Fruit fly (Drosophila melanogaster): ENCODE measurements around the gene Nepl11.

Gene Nepl11

DNA sequence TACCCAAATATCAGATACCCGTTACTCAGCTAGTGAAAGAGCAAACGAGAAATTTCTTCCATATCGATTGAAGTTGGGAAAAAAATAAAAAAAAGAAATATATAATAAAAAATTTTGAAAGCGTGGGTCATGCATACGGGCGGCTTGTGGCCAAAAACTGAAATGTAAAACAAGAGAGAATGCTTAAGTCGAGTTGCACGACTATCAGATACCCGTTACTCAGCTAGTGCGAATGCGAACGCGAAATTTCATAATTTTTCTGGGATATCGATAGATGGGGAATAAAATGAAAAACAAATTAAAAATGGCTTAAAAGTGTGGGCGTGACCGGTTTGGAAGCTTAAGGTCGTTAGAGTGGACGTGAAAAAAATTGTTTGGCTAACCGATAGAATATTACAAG, 26.3 kb downstream of the Nepl11 start:
- no peak for TF ChIP-seq Dif (GFP tag; optimal IDR thresholded peaks at IDR 0.05; ENCODE audit: partially characterized antibody)
- TF ChIP-seq sage (GFP tag; optimal IDR thresholded peaks at IDR 0.05), result no peak
- TF ChIP-seq Dfd (GFP tag; optimal IDR thresholded peaks at IDR 0.05), result peak; percentile 88

DNA sequence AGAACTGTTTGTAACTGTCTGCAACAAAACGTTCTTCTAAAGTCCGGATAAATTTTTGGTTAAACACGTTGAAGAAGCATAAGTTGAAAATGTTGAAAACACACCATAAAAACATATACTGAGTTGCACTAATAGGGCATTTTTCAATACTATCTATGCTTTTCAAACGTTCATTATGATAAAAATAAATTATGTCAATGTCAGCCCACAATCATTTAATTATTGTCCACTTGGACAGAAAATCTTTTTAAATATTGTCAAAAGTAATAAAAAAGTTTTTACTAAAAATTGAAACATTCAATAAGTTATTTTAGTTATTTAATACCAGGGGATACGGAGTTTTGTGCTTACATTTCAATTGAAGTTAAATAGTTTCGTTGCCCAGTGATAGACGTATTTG, 28.2 kb downstream of the Nepl11 start, which contains the start of gene CG1092:
Gene CG1092, plus strand, starts transcription at position 301 of the 400 bp plus-strand sequence.
- TF ChIP-seq Abd-B (GFP tag; optimal IDR thresholded peaks at IDR 0.05) (no peak), Dif (GFP tag; optimal IDR thresholded peaks at IDR 0.05; ENCODE audit: partially characterized antibody) (no peak), pan (optimal IDR thresholded peaks at IDR 0.05) (no peak), lola (GFP tag; optimal IDR thresholded peaks at IDR 0.05) (no peak), woc (GFP tag; optimal IDR thresholded peaks at IDR 0.05) (no peak), h (GFP tag; optimal IDR thresholded peaks at IDR 0.05) (no peak), Sp1 (GFP tag; optimal IDR thresholded peaks at IDR 0.05) (no peak), Jra (GFP tag; optimal IDR thresholded peaks at IDR 0.05) (no peak), HLH106 (tag; optimal IDR thresholded peaks at IDR 0.05) (no peak), rgr (GFP tag; optimal IDR thresholded peaks at IDR 0.05) (no peak), Dfd (GFP tag; optimal IDR thresholded peaks at IDR 0.05) (no peak), CG9705 (GFP tag; optimal IDR thresholded peaks at IDR 0.05) (no peak), br (GFP tag; optimal IDR thresholded peaks at IDR 0.05) (no peak), foxo (GFP tag; optimal IDR thresholded peaks at IDR 0.05) (no peak), N (GFP tag; optimal IDR thresholded peaks at IDR 0.05) (no peak), sv (GFP tag; optimal IDR thresholded peaks at IDR 0.05) (no peak)

DNA sequence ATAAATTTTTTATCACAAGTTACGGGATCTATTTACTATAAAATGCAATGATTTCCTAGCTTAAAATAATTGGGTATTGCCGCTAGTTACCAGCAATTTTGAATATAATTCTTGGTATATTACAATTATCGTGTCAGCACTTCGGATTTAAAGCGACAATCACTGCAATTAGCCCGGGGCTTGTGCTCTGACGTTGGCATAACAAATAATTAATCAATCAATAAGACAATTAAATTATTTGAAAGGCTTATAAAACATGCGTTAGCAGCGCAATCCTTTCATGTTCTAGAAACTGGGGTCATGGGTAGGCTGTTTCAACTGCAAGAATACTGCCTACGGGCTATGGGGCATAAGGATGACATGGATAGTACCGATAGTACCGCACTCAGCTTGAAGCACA, 38.0 kb downstream of the Nepl11 start, which contains the start of gene Or82a:
Gene Or82a, plus strand, starts transcription at position 301 of the 400 bp plus-strand sequence.
- TF ChIP-seq brk (GFP tag; optimal IDR thresholded peaks at IDR 0.05) (no peak), ey (GFP tag; optimal IDR thresholded peaks at IDR 0.05) (no peak), CG9705 (GFP tag; optimal IDR thresholded peaks at IDR 0.05) (no peak), Dfd (GFP tag; optimal IDR thresholded peaks at IDR 0.05) (no peak)

DNA sequence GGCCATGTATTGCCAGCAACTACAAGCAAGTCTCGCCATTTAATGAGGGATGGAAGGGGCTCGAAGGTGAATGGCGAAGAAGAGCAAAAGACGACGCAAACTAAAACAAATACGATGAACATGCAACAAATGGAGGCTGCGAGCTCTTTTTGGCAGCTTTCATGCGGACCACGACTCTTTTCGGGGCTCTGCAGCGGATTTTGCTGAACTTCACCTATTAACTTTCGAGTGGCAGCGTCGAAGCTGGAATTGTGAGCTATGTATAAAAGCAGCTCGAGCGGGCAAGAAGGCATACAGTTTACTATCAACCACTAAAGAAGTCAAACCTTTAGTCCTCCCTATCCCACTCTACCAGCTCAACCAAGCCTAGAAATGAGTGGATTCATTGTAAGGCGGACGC, 40.2 kb downstream of the Nepl11 start, which contains the start of gene TwdlV:
Gene TwdlV, plus strand, starts transcription at position 301 of the 400 bp plus-strand sequence.
- no peak for TF ChIP-seq rgr (GFP tag; optimal IDR thresholded peaks at IDR 0.05)

DNA sequence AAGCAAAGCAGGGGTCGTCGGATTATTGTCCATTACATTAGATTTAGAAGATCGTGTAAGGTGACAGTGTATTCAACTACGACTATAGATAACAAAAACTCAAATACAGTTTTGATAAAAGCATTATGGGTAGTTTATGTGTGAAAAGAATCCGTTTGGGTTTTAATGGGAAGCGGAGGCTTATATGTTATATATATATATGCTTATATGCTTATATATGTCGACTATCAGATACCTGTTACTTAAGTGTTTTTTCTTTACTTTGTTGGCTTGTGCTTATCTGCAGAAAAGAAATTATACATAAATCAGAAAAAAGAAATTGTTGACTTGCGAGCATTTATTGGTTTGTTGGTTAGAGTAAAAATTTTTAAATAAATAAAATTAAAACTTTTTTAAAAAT, 41.7 kb downstream of the Nepl11 start, which contains the start of gene CG14644:
Gene CG14644, minus strand, starts transcription at position 101 of the 400 bp plus-strand sequence.
- TF ChIP-seq CG9705 (GFP tag; optimal IDR thresholded peaks at IDR 0.05) (no peak), foxo (GFP tag; optimal IDR thresholded peaks at IDR 0.05) (no peak), OdsH (GFP tag; optimal IDR thresholded peaks at IDR 0.05) (no peak), HLH106 (tag; optimal IDR thresholded peaks at IDR 0.05) (no peak), lola (GFP tag; optimal IDR thresholded peaks at IDR 0.05) (no peak), Rel (GFP tag; optimal IDR thresholded peaks at IDR 0.05) (no peak), Rel (tag; optimal IDR thresholded peaks at IDR 0.05) (no peak), Mio (GFP tag; optimal IDR thresholded peaks at IDR 0.05) (no peak), Dif (GFP tag; optimal IDR thresholded peaks at IDR 0.05; ENCODE audit: partially characterized antibody) (no peak), dsf (GFP tag; optimal IDR thresholded peaks at IDR 0.05; ENCODE audit: borderline replicate concordance) (no peak), sage (GFP tag; optimal IDR thresholded peaks at IDR 0.05) (no peak), Hr83 (GFP tag; optimal IDR thresholded peaks at IDR 0.05; ENCODE audit: poor library complexity, severe bottlenecking) (no peak), Sp1 (GFP tag; optimal IDR thresholded peaks at IDR 0.05) (no peak), dl (GFP tag; optimal IDR thresholded peaks at IDR 0.05; ENCODE audit: insufficient read depth in 1 of 2, partially characterized antibody in 2 of 2) (no peak), CG32264 (GFP tag; optimal IDR thresholded peaks at IDR 0.05) (no peak), jim (GFP tag; optimal IDR thresholded peaks at IDR 0.05) (no peak), brk (GFP tag; optimal IDR thresholded peaks at IDR 0.05) (no peak), Abd-B (GFP tag; optimal IDR thresholded peaks at IDR 0.05) (no peak)

DNA sequence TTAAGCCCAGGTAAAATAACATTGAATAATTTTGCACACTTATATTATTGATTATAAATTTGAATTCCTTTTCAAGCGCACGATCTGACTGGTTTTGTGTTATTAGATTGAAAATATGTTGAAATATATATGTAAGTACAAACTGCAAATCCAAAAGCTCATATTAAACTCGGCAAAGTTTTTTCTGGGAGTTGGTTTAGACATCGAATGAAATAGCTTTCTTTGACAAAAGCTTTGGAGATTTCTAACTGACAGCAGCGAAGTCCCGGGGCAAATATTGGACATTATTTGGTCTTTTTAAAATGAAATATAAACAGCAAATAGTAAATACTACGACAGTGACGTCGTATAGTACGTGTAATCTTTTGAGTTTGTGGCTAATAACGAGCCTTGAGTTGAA, 43.4 kb downstream of the Nepl11 start, which contains the start of gene TwdlG:
Gene TwdlG, minus strand, starts transcription at position 101 of the 400 bp plus-strand sequence.
- TF ChIP-seq ey (GFP tag; optimal IDR thresholded peaks at IDR 0.05), result no peak

DNA sequence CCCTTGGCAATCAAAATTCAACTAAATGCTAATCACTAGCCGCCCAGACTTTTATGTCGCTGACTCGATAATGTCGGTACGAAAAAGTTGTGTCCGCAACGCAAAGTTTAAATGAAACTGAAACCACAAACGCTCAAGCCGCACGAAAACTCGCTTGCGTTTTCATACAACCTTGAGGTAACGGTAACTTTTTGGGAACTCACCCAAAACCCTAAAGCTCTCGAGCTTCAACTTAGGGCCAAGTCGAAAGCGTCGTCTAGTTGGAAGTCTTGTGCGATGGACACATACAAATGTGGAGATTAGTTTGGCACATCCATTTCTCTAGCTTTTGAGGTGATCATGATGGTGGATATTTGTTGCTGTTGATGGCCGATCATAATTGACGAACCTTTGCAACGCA, 44.7 kb downstream of the Nepl11 start:
- TF ChIP-seq CG9705 (GFP tag; optimal IDR thresholded peaks at IDR 0.05), result no peak
- no peak for TF ChIP-seq br (GFP tag; optimal IDR thresholded peaks at IDR 0.05)
- TF ChIP-seq sage (GFP tag; optimal IDR thresholded peaks at IDR 0.05), result no peak
- TF ChIP-seq dmrt93B (GFP tag; optimal IDR thresholded peaks at IDR 0.05), result no peak
- TF ChIP-seq lola (GFP tag; optimal IDR thresholded peaks at IDR 0.05), result no peak

Data from whole organism, wandering third instar larva.